Fruit fly (Drosophila melanogaster): ENCODE data around the gene Vps33B.

Gene Vps33B

DNA sequence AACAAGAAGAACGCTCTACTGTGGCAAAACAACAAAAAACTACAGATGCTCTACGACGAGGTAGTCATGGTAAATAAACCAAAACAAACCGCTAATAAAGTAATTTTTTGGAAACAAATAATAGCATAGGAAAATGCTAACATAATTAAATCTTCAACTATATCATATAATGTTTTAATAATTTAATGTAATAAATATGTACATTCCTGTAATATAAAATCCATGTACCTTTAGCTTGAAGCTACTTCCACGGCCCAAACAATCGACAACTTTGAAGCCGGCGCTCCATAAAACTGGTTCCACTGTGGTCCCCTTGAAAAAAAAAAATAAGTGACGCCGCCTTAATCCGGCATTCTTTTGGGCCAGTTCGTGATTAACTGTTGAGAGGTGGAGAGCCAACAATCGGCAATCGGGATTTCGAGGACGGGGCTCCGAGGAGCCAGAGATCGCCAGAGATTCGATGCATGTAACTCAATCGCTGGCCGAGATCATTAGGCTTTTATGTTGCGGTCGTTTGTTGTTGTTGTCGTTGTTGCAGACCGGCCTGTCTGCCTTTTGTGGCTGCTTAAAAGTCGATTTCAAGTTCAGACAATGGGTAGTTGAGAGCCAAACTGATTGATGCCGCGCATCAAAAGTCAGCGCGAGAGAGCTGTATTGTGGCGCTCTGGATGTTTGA, 10.5 kb upstream of the Vps33B start (continued):
- TF ChIP-seq vnd (GFP tag; IDR thresholded peaks at IDR 0.05; ENCODE audit: partially characterized antibody): no peak
- TF ChIP-seq mirr (GFP tag; optimal IDR thresholded peaks at IDR 0.05): no peak
- no peak; the same call in 1 of the 2 replicates for TF ChIP-seq CG43689 (GFP tag; IDR thresholded peaks at IDR 0.05)
- peak; percentile 2 for TF ChIP-seq kni (GFP tag; optimal IDR thresholded peaks at IDR 0.05)
- TF ChIP-seq Max (GFP tag; optimal IDR thresholded peaks at IDR 0.05): no peak
- peak; percentile 60 for TF ChIP-seq dmrt99B (tag; optimal IDR thresholded peaks at IDR 0.05)
- TF ChIP-seq CG2199 (GFP tag; IDR thresholded peaks at IDR 0.05): no peak
- no peak for TF ChIP-seq CG10431 (GFP tag; optimal IDR thresholded peaks at IDR 0.05)
- no peak for TF ChIP-seq TFAM (GFP tag; optimal IDR thresholded peaks at IDR 0.05)
- TF ChIP-seq eyg (GFP tag; optimal IDR thresholded peaks at IDR 0.05): no peak
- peak; percentile 35 for TF ChIP-seq CG10366 (GFP tag; IDR thresholded peaks at IDR 0.05)
- no peak for TF ChIP-seq CG7963 (GFP tag; IDR thresholded peaks at IDR 0.05; ENCODE audit: partially characterized antibody)
- TF ChIP-seq sr (GFP tag; IDR thresholded peaks at IDR 0.05): no peak
- peak; percentile 12 for TF ChIP-seq sug (tag; optimal IDR thresholded peaks at IDR 0.05)
- no peak for TF ChIP-seq Lpt (GFP tag; optimal IDR thresholded peaks at IDR 0.05)
- TF ChIP-seq CG6689 (GFP tag; IDR thresholded peaks at IDR 0.05): peak; percentile 55
- no peak for TF ChIP-seq CG13123 (GFP tag; optimal IDR thresholded peaks at IDR 0.05)
- TF ChIP-seq Hr51 (GFP tag; optimal IDR thresholded peaks at IDR 0.05): peak in 1 of 2 experiments; percentile 50
- no peak for TF ChIP-seq CG11696 (GFP tag; IDR thresholded peaks at IDR 0.05)
- no peak for TF ChIP-seq CG6683 (GFP tag; optimal IDR thresholded peaks at IDR 0.05)
- peak; percentile 24 for TF ChIP-seq ind (GFP tag; optimal IDR thresholded peaks at IDR 0.05)
- peak; percentile 13 for TF ChIP-seq Abd-B (GFP tag; optimal IDR thresholded peaks at IDR 0.05)
- TF ChIP-seq zen2 (GFP tag; IDR thresholded peaks at IDR 0.05; ENCODE audit: partially characterized antibody): no peak
- TF ChIP-seq lab (GFP tag; optimal IDR thresholded peaks at IDR 0.05): peak; percentile 67
- no peak; the same call in 1 of the 2 replicates for TF ChIP-seq esg (GFP tag; conservative IDR thresholded peaks at IDR 0.05)
- peak; percentile 61; the same call in 2 of the 3 replicates for TF ChIP-seq dysf (GFP tag; IDR thresholded peaks at IDR 0.05)
- no peak for TF ChIP-seq CG16779 (GFP tag; IDR thresholded peaks at IDR 0.05)
- TF ChIP-seq nom (GFP tag; optimal IDR thresholded peaks at IDR 0.05): peak; percentile 89
- no peak for TF ChIP-seq unc-4 (GFP tag; IDR thresholded peaks at IDR 0.05; ENCODE audit: partially characterized antibody)
- no peak for TF ChIP-seq CG7928 (GFP tag; optimal IDR thresholded peaks at IDR 0.05)
- no peak for TF ChIP-seq CG16815 (GFP tag; optimal IDR thresholded peaks at IDR 0.05)
- TF ChIP-seq CG1233 (GFP tag; optimal IDR thresholded peaks at IDR 0.05): peak; percentile 56
- no peak for TF ChIP-seq NC2β (GFP tag; optimal IDR thresholded peaks at IDR 0.05)
- TF ChIP-seq jing (GFP tag; optimal IDR thresholded peaks at IDR 0.05): no peak
- no peak for TF ChIP-seq ro (GFP tag; IDR thresholded peaks at IDR 0.05)
- peak; percentile 55 for TF ChIP-seq CG13296 (GFP tag; optimal IDR thresholded peaks at IDR 0.05)
- no peak for TF ChIP-seq emc (GFP tag; optimal IDR thresholded peaks at IDR 0.05)
- no peak for TF ChIP-seq hb (GFP tag; IDR thresholded peaks at IDR 0.05; ENCODE audit: partially characterized antibody)
- no peak for TF ChIP-seq cas (GFP tag; IDR thresholded peaks at IDR 0.05)
- no peak for TF ChIP-seq zf30C (GFP tag; optimal IDR thresholded peaks at IDR 0.05)
- TF ChIP-seq CG33213 (GFP tag; optimal IDR thresholded peaks at IDR 0.05): no peak
- no peak for TF ChIP-seq CG10959 (GFP tag; IDR thresholded peaks at IDR 0.05)
- peak; percentile 32 for TF ChIP-seq bcd (GFP tag; optimal IDR thresholded peaks at IDR 0.05)
- TF ChIP-seq sc (optimal IDR thresholded peaks at IDR 0.05): no peak
- TF ChIP-seq sc (GFP tag; optimal IDR thresholded peaks at IDR 0.05): no peak
- TF ChIP-seq Aef1 (GFP tag; IDR thresholded peaks at IDR 0.05): peak; percentile 51
- TF ChIP-seq trem (tag; optimal IDR thresholded peaks at IDR 0.05): no peak
- no peak for TF ChIP-seq CG3407 (GFP tag; optimal IDR thresholded peaks at IDR 0.05)
- TF ChIP-seq lov (optimal IDR thresholded peaks at IDR 0.05): no peak
- no peak for TF ChIP-seq lov (GFP tag; IDR thresholded peaks at IDR 0.05)
